Worm (Caenorhabditis elegans) whole organism, L2 larva: ENCODE measurements around the gene exp-1.

Source experiments
- F13H6.1 ChIP-seq: sonication (generic microtip); optimal IDR thresholded peaks from 2 replicates; lab custom pipeline; 2016; ENCODE audit warnings: missing genetic modification characterization, missing compliant biosample characterization
- Y55F3AM.14 ChIP-seq: fragments of 200-800 bp; sonication (Bioruptor generic); optimal IDR thresholded peaks from 2 replicates; lab custom pipeline; 2018; ENCODE audit warnings: mild to moderate bottlenecking, missing genetic modification characterization, missing compliant biosample characterization
- ZK546.5 ChIP-seq: sonication (generic microtip); optimal IDR thresholded peaks from 2 replicates; lab custom pipeline; 2017; ENCODE audit warnings: missing biosample characterization, missing genetic modification characterization
- alr-1 ChIP-seq: fragments of 150-350 bp; optimal IDR thresholded peaks from 2 replicates; lab custom pipeline; 2014; ENCODE audit warnings: missing biosample characterization, missing genetic modification characterization
- aly-2 ChIP-seq: fragments of 150-350 bp; optimal IDR thresholded peaks from 2 replicates; lab custom pipeline; 2014; ENCODE audit warnings: missing biosample characterization, missing genetic modification characterization
- ama-1 ChIP-seq: fragments of 150-350 bp; optimal IDR thresholded peaks from 2 replicates; lab custom pipeline; 2018; ENCODE audit warnings: inconsistent platforms
- blmp-1 ChIP-seq: sonication (generic microtip); optimal IDR thresholded peaks from 2 replicates; lab custom pipeline; 2017; ENCODE audit warnings: missing genetic modification characterization, mild to moderate bottlenecking, missing compliant biosample characterization, antibody characterized with exemption, moderate library complexity; ENCODE audit not compliant: insufficient read depth
- ceh-16 ChIP-seq: fragments of 150-350 bp; optimal IDR thresholded peaks from 2 replicates; lab custom pipeline; 2014; ENCODE audit warnings: missing biosample characterization, missing genetic modification characterization
- ceh-82 ChIP-seq: fragments of 150-350 bp; optimal IDR thresholded peaks from 2 replicates; lab custom pipeline; 2014; ENCODE audit warnings: missing biosample characterization, missing genetic modification characterization
- dmd-4 ChIP-seq: sonication (generic microtip); optimal IDR thresholded peaks from 2 replicates; lab custom pipeline; 2017; ENCODE audit warnings: missing biosample characterization, missing genetic modification characterization
- egl-27 ChIP-seq: sonication (generic microtip); optimal IDR thresholded peaks from 3 replicates; lab custom pipeline; 2017; ENCODE audit warnings: missing biosample characterization, missing genetic modification reagents, missing genetic modification characterization
- elt-1 ChIP-seq: fragments of 150-350 bp; optimal IDR thresholded peaks from 2 replicates; lab custom pipeline; 2014; ENCODE audit warnings: missing biosample characterization, missing genetic modification characterization
- elt-3 ChIP-seq: sonication (generic microtip); optimal IDR thresholded peaks from 2 replicates; lab custom pipeline; 2017; ENCODE audit warnings: missing biosample characterization, missing genetic modification characterization
- fos-1 ChIP-seq: fragments of 150-350 bp; optimal IDR thresholded peaks from 2 replicates; lab custom pipeline; 2014; ENCODE audit warnings: missing biosample characterization, missing genetic modification characterization
- lin-39 ChIP-seq: fragments of 150-350 bp; optimal IDR thresholded peaks from 2 replicates; lab custom pipeline; 2014; ENCODE audit warnings: missing biosample characterization, missing genetic modification reagents, missing genetic modification characterization
- mbf-1 ChIP-seq: sonication (generic microtip); optimal IDR thresholded peaks from 2 replicates; lab custom pipeline; 2017; ENCODE audit warnings: missing biosample characterization, missing genetic modification characterization
- mdl-1 ChIP-seq, 2 experiments: fragments of 150-350 bp in 1 of 2; sonication (generic microtip) in 1 of 2; optimal IDR thresholded peaks; 2 replicates each; lab custom pipeline; 2017; ENCODE audit warnings: missing biosample characterization in 2 of 2, missing genetic modification characterization in 2 of 2
- nhr-10 ChIP-seq: sonication (generic microtip); optimal IDR thresholded peaks from 2 replicates; lab custom pipeline; 2017; ENCODE audit warnings: missing biosample characterization, missing genetic modification characterization
- nhr-12 ChIP-seq: fragments of 150-350 bp; optimal IDR thresholded peaks from 2 replicates; lab custom pipeline; 2014; ENCODE audit warnings: missing biosample characterization, missing genetic modification characterization
- nhr-129 ChIP-seq: fragments of 150-350 bp; optimal IDR thresholded peaks from 2 replicates; lab custom pipeline; 2014; ENCODE audit warnings: missing biosample characterization, missing genetic modification characterization
- nhr-6 ChIP-seq: fragments of 150-350 bp; optimal IDR thresholded peaks from 2 replicates; lab custom pipeline; 2014; ENCODE audit warnings: missing biosample characterization, missing genetic modification characterization
- sem-4 ChIP-seq: fragments of 150-350 bp; optimal IDR thresholded peaks from 2 replicates; lab custom pipeline; 2014; ENCODE audit warnings: missing biosample characterization, missing genetic modification reagents, missing genetic modification characterization
- skn-1 ChIP-seq: sonication (generic microtip); optimal IDR thresholded peaks from 2 replicates; lab custom pipeline; 2017; ENCODE audit warnings: missing biosample characterization, missing genetic modification characterization
- snpc-4 ChIP-seq: fragments of 150-350 bp; optimal IDR thresholded peaks from 2 replicates; lab custom pipeline; 2014; ENCODE audit warnings: missing biosample characterization, missing genetic modification characterization
- unc-39 ChIP-seq: fragments of 150-350 bp; optimal IDR thresholded peaks from 2 replicates; lab custom pipeline; 2014; ENCODE audit warnings: missing biosample characterization, missing genetic modification characterization
- unc-55 ChIP-seq: fragments of 150-350 bp; sonication (generic microtip); optimal IDR thresholded peaks from 3 replicates; lab custom pipeline; 2014; ENCODE audit warnings: missing biosample characterization, missing genetic modification reagents, missing genetic modification characterization
- unc-62 ChIP-seq: fragments of 150-350 bp; optimal IDR thresholded peaks from 2 replicates; lab custom pipeline; 2014; ENCODE audit warnings: missing biosample characterization, missing genetic modification reagents, missing genetic modification characterization
- zag-1 ChIP-seq: fragments of 150-350 bp; optimal IDR thresholded peaks from 2 replicates; lab custom pipeline; 2014; ENCODE audit warnings: missing biosample characterization, missing genetic modification characterization
- ztf-1 ChIP-seq: fragments of 200-800 bp; sonication (Bioruptor generic); conservative IDR thresholded peaks from 2 replicates; pipeline ENCODE4 v1.3.6; 2022; ENCODE audit warnings: missing genetic modification characterization, missing compliant biosample characterization
- ztf-11 ChIP-seq: sonication (generic microtip); optimal IDR thresholded peaks from 2 replicates; lab custom pipeline; 2017; ENCODE audit warnings: missing biosample characterization, missing genetic modification characterization
- ztf-4 ChIP-seq: fragments of 150-350 bp; optimal IDR thresholded peaks from 2 replicates; lab custom pipeline; 2014; ENCODE audit warnings: missing biosample characterization, missing genetic modification characterization

The exp-1 gene

DNA sequence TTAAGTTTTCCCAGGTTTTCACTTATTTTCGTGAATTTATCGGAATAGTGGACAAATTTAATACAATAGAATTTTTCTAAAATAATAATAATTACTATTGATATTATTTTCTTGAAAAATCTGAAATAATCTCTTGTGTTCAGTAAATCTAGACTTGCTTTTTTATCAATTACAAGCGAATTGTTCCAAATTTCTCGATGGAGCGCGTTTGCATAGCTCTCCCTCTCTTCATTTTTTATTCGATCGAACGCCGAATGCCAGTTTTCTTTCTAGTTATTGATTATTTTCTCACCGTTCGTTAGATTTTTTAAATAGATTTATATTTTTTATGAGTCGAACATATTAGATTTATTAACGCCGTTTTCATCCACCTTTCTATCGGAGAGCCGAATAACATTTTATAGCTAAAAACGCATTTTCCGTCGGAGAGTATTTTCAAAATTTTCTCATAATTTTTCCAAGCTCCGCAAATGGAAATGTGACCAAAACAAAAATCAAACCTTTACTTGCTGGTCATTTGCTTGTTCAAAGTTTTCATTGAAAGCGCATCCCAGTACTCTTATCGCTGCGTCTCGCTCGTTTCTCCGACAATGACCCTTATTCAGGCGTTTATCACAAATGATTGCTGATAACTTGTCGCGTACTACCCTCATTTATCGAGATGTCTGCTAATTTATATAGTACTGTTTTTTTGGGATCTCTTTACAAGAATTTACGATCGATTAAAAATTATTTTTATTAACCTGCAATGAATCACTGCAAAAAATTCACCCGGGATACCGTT, 38.1 kb downstream of the exp-1 start (continued):
- no peak for TF ChIP-seq sem-4 (tag; lab: Kevin White, UChicago)
- no peak for TF ChIP-seq ceh-82 (tag; lab: Kevin White, UChicago)
- TF ChIP-seq mbf-1 (tag; lab: Kevin White, UChicago), result no peak

DNA sequence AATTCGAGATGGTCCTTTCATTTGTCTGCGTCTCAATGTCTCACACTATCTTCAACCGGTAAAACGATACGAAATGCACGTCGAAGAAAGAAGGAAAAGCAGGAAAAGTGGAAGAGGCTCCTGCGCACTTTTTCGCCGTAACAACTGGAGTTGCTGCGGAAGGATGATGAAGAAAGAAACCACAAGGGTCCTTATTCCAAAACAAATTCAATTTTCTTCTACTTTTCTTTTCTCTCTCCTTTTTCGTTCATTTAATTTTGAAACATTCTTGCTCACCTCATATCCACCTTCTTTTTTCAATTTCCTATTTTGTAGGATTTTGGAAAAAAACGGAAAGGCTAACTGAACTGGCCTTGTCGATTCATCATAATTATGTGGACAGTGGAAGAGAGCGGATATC, 40.3 kb downstream of the exp-1 start:
- no peak for TF ChIP-seq alr-1 (tag; lab: Kevin White, UChicago)
- no peak for TF ChIP-seq ceh-16 (tag; lab: Kevin White, UChicago)
- no peak for TF ChIP-seq aly-2 (tag; lab: Kevin White, UChicago)
- no peak for TF ChIP-seq nhr-129
- TF ChIP-seq mdl-1 (tag; optimal IDR thresholded peaks at IDR 0.05; lab: Kevin White, UChicago), result no peak
- TF ChIP-seq zag-1 (tag; lab: Kevin White, UChicago), result no peak
- TF ChIP-seq sem-4 (tag; lab: Kevin White, UChicago), result no peak
- TF ChIP-seq F13H6.1, result no peak

- TF ChIP-seq ceh-82 (tag; lab: Kevin White, UChicago), result no peak
- no peak for TF ChIP-seq mdl-1 (tag; optimal IDR thresholded peaks at IDR 0.05; lab: Kevin White, UChicago)
- no peak for TF ChIP-seq ama-1
- no peak for TF ChIP-seq zag-1 (tag; lab: Kevin White, UChicago)
- no peak for TF ChIP-seq nhr-12 (tag; lab: Kevin White, UChicago)
- TF ChIP-seq ztf-11 (tag; lab: Kevin White, UChicago), result no peak
- TF ChIP-seq egl-27, result no peak
- no peak for TF ChIP-seq ceh-16 (tag; lab: Kevin White, UChicago)
- TF ChIP-seq ztf-1 (GFP tag; lab: Robert Waterston, UW), result no peak
Observed at ce11 chrII:6118163-6118562, 42.7 kb downstream of the exp-1 start, which contains the start of gene C29H12.6. Gene C29H12.6 (minus strand): TSS chrII:6118263.

DNA sequence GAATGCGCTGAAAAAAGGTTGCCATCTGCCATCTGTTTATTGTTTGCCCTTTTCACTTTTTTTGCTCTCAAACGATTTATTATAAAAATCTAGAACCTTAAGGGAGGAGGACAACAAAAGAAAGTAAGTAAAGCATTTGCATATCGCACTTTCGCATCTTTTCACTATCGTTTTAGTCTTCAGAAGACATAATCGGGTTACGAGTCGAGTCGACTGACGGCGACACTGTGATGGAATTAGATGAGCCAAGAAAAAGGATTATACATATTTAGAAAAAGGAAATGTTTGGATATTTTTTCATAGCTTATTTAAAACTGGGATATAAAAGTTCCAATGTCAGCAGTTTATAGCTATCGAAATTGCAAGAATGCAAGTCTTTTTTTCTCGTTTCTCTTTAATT, 44.2 kb downstream of the exp-1 start:
- TF ChIP-seq lin-39 (tag; lab: Kevin White, UChicago) (no peak), blmp-1 (tag; lab: Kevin White, UChicago) (no peak), F13H6.1 (no peak), dmd-4 (no peak), ztf-11 (tag; lab: Kevin White, UChicago) (no peak), fos-1 (no peak), Y55F3AM.14 (GFP tag; lab: Kevin White, UChicago) (no peak), ZK546.5 (no peak), mdl-1 (tag; optimal IDR thresholded peaks at IDR 0.05; lab: Kevin White, UChicago) (no peak), sem-4 (tag; lab: Kevin White, UChicago) (no peak), nhr-6 (tag; lab: Kevin White, UChicago) (no peak), nhr-129 (no peak), unc-55 (GFP tag; lab: Kevin White, UChicago) (no peak), nhr-12 (tag; lab: Kevin White, UChicago) (no peak), unc-39 (no peak), nhr-10 (no peak), ceh-82 (tag; lab: Kevin White, UChicago) (no peak), ceh-16 (tag; lab: Kevin White, UChicago) (no peak)

DNA sequence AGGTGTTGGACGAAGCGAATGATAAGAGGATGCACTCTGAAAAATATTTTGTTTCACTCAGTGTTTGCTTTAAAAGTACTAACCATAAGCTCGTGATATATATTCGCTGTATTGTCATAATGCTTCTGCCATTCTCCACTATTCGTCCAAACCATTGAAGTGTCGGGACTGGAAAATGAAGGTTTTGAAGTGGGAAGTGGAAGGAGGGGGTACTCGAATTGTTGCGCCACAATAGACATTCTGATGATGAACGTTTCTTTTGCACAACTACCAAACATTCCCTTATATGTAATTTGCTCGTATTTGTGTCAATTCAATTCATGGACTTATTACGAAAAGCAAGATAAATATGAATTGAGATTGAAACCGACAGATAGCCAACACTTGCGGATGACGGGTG, 45.6 kb downstream of the exp-1 start:
- TF ChIP-seq aly-2 (tag; lab: Kevin White, UChicago), result no peak
- TF ChIP-seq ama-1, result no peak
- TF ChIP-seq nhr-129, result no peak
- TF ChIP-seq ztf-4 (tag; lab: Kevin White, UChicago), result no peak
- TF ChIP-seq snpc-4, result no peak
- TF ChIP-seq unc-62 (GFP tag; lab: Kevin White, UChicago), result no peak
- no peak for TF ChIP-seq elt-1
- no peak for TF ChIP-seq elt-3 (tag; lab: Kevin White, UChicago)
- TF ChIP-seq egl-27, result no peak
- TF ChIP-seq mdl-1 (tag; optimal IDR thresholded peaks at IDR 0.05; lab: Kevin White, UChicago), result no peak
- no peak for TF ChIP-seq dmd-4
- no peak for TF ChIP-seq skn-1 (tag; lab: Kevin White, UChicago)
- TF ChIP-seq lin-39 (tag; lab: Kevin White, UChicago), result no peak
- TF ChIP-seq, all 48 proteins: peak for 0
